Worm (Caenorhabditis elegans): Measurements from ENCODE around the gene srab-14.

DNA sequence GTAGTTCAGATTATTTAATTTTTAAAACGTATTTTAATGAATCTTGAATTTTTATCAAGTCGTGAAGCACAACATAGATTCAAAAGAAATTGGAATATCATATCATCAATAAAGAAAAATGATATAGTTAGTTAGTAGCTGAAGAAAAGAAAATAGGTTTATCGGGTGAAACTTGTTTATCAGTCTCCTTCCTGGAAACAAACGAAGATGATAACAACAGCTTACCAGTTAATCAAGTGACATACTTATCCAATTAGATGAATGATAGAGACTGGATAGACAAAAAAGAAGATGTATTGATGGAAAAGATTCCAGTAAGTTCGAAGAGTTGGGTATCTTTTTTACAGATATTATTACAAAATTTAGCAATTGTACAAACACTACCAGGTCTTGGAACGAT lies 43.7 kb upstream of the srab-14 start:
- TF ChIP-seq F39B2.1 (GFP tag; IDR thresholded peaks at IDR 0.05) (no peak), nhr-80 (tag; optimal IDR thresholded peaks at IDR 0.05) (no peak), unc-62 (GFP tag; optimal IDR thresholded peaks at IDR 0.05) (no peak), hlh-26 (GFP tag; conservative IDR thresholded peaks at IDR 0.05) (no peak), sea-2 (GFP tag; IDR thresholded peaks at IDR 0.05) (no peak), lin-35 (GFP tag; optimal IDR thresholded peaks at IDR 0.05) (no peak), ceh-40 (GFP tag; IDR thresholded peaks at IDR 0.05) (no peak), snpc-1.3 (tag; optimal IDR thresholded peaks at IDR 0.05; ENCODE audit: insufficient read depth) (no peak), sdz-38 (tag; optimal IDR thresholded peaks at IDR 0.05) (no peak), C06A6.2 (GFP tag; conservative IDR thresholded peaks at IDR 0.05) (no peak), die-1 (tag; optimal IDR thresholded peaks at IDR 0.05) (no peak), efl-1 (GFP tag; optimal IDR thresholded peaks at IDR 0.05) (no peak), K11D2.4 (GFP tag; IDR thresholded peaks at IDR 0.05) (no peak)

Measured in whole organism, young adult.